Worm (Caenorhabditis elegans) whole organism, midembryonic: Measurements from ENCODE around the gene F26F2.7.

Source experiments
- T22C8.4 ChIP-seq: fragments of 200-800 bp; sonication (Bioruptor generic); IDR thresholded peaks from 2 replicates; pipeline ENCODE4 v1.3.6; 2022; ENCODE audit warnings: missing genetic modification characterization, missing compliant biosample characterization
- cog-1 ChIP-seq: sonication (generic microtip); optimal IDR thresholded peaks from 2 replicates; lab custom pipeline; 2016; ENCODE audit warnings: missing genetic modification characterization, missing compliant biosample characterization
- flt-1 ChIP-seq: fragments of 200-800 bp; sonication (Bioruptor generic); IDR thresholded peaks from 2 replicates; pipeline ENCODE4 v1.3.6; 2022; ENCODE audit warnings: missing genetic modification characterization, missing compliant biosample characterization
- klf-2 ChIP-seq: fragments of 200-800 bp; sonication (Bioruptor generic); conservative IDR thresholded peaks from 2 replicates; pipeline ENCODE4 v1.3.6; 2022; ENCODE audit warnings: missing genetic modification reagents, missing genetic modification characterization, missing compliant biosample characterization
- med-1 ChIP-seq: sonication (generic microtip); optimal IDR thresholded peaks from 2 replicates; lab custom pipeline; 2017; ENCODE audit warnings: missing genetic modification characterization, mild to moderate bottlenecking, missing compliant biosample characterization, antibody characterized with exemption, missing genetic modification reagents; ENCODE audit not compliant: insufficient read depth
- ref-1 ChIP-seq: fragments of 200-800 bp; sonication (Bioruptor generic); conservative IDR thresholded peaks from 2 replicates; pipeline ENCODE4 v1.3.6; 2022; ENCODE audit warnings: missing genetic modification reagents, missing genetic modification characterization, missing compliant biosample characterization
- tab-1 ChIP-seq: fragments of 200-800 bp; sonication (Bioruptor generic); IDR thresholded peaks from 2 replicates; pipeline ENCODE4 v1.3.6; 2022; ENCODE audit warnings: missing genetic modification characterization, missing compliant biosample characterization
- ztf-23 ChIP-seq: fragments of 200-800 bp; sonication (Bioruptor generic); IDR thresholded peaks from 2 replicates; pipeline ENCODE4 v1.3.6; 2022; ENCODE audit warnings: missing genetic modification reagents, missing genetic modification characterization, missing compliant biosample characterization
- ztf-29 ChIP-seq: fragments of 200-800 bp; sonication (Bioruptor generic); IDR thresholded peaks from 2 replicates; pipeline ENCODE4 v1.3.6; 2022; ENCODE audit warnings: missing genetic modification reagents, missing genetic modification characterization, missing compliant biosample characterization

The F26F2.7 gene

DNA sequence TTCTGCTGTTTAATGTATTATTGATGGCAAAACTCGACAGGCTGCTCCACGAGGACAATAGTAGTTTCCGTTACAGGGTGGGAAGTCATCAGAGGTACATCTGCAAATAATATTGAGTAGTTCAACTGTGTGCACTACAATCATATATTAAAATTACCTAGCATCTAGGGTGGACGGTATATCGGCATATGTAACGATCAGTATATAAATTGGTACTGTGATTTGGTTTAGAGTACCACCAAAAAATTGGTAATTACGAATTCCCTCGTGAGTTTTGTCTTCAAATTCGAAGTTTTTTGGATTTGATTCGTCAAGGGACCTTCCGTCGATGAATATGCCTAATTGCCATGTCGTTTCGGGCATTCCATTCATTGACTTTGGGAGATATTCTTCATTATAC is 56.1 kb downstream of the F26F2.7 start, which contains the start of gene ttr-13:
Gene ttr-13 (minus strand): TSS at position 101 of the 400 bp plus-strand sequence.
- TF ChIP-seq flt-1 (GFP tag; lab: Robert Waterston, UW) = no peak
- no peak for TF ChIP-seq tab-1 (GFP tag; lab: Robert Waterston, UW)
- TF ChIP-seq ref-1 (GFP tag; lab: Robert Waterston, UW) = no peak
- TF ChIP-seq ztf-29 = no peak
- no peak for TF ChIP-seq klf-2 (GFP tag; lab: Robert Waterston, UW)
- no peak for TF ChIP-seq cog-1
- TF ChIP-seq T22C8.4 (GFP tag; lab: Robert Waterston, UW) = no peak
- no peak for TF ChIP-seq ztf-23
- TF ChIP-seq med-1 (GFP tag; lab: Kevin White, UChicago) = no peak

DNA sequence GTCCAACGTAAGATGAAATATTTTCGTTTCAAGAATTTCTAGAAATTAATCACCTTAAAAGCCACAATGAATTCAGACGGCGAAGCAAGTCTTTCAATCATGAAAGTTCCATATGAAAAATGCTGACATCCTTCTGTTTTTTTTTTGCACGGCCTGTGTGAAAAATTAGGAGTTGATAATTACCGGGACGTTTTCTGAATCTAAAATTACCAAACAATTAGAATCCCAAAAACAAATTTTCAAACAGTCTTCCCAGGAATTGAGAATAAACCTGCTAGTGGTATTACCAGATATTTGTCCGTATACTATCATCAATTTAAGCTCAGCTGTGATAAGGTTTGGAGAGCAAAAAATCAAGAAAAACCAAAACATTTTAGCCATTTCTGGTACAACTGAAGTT is 57.6 kb downstream of the F26F2.7 start, which contains the start of gene Y44A6B.3:
Gene Y44A6B.3 (minus strand): TSS at position 101 of the 400 bp plus-strand sequence.
- no peak for TF ChIP-seq ref-1 (GFP tag; lab: Robert Waterston, UW)
- TF ChIP-seq flt-1 (GFP tag; lab: Robert Waterston, UW) = no peak
- no peak for TF ChIP-seq tab-1 (GFP tag; lab: Robert Waterston, UW)
- TF ChIP-seq med-1 (GFP tag; lab: Kevin White, UChicago) = no peak
- TF ChIP-seq T22C8.4 (GFP tag; lab: Robert Waterston, UW) = no peak
- TF ChIP-seq klf-2 (GFP tag; lab: Robert Waterston, UW) = no peak
- TF ChIP-seq ztf-29 = no peak
- no peak for TF ChIP-seq cog-1
- TF ChIP-seq ztf-23 = no peak

DNA sequence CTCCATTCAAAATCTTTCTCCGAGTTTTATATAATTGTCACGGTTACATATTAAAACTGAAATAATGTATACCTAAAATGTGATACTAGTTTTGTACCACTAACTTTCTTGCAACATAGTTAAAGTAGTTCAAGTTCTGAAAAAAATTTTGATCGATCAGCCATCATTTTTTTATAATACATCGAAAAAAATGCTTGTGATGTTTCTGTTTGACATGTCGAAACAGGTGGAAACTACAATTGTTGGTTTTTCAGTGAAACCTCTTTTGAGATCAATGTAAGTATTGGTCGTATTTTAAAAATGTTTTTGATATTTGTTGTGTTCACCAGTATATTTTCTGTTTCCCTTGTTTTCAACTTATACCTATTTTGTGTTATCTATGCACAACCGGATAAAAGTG is 58.5 kb downstream of the F26F2.7 start, which contains the start of gene srxa-14:
Gene srxa-14 (plus strand): TSS at position 301 of the 400 bp plus-strand sequence.
- TF ChIP-seq flt-1 (GFP tag; lab: Robert Waterston, UW) = no peak
- no peak for TF ChIP-seq ztf-23
- no peak for TF ChIP-seq ztf-29
- TF ChIP-seq klf-2 (GFP tag; lab: Robert Waterston, UW) = no peak
- TF ChIP-seq med-1 (GFP tag; lab: Kevin White, UChicago) = no peak
- no peak for TF ChIP-seq tab-1 (GFP tag; lab: Robert Waterston, UW)
- TF ChIP-seq ref-1 (GFP tag; lab: Robert Waterston, UW) = no peak
- no peak for TF ChIP-seq T22C8.4 (GFP tag; lab: Robert Waterston, UW)
- no peak for TF ChIP-seq cog-1
